Worm (Caenorhabditis elegans): ENCODE measurements around the gene osg-1.
A peak's percentile ranks its signal among the peaks of the same experiment; 100 is the strongest.

The osg-1 gene

ce11 chrIII:5483738-5484315, 3.5 kb upstream of the osg-1 start, which contains the start of the genes R02F2.7 and R02F2.4 (continued):
- TF ChIP-seq Y53F4B.3 (GFP tag; IDR thresholded peaks at IDR 0.05) = no peak
- no peak for TF ChIP-seq T07F8.4 (tag; optimal IDR thresholded peaks at IDR 0.05)
- TF ChIP-seq chd-7 (tag; optimal IDR thresholded peaks at IDR 0.05) = no peak
- no peak for TF ChIP-seq hmg-1.2 (GFP tag; IDR thresholded peaks at IDR 0.05)
- TF ChIP-seq xnd-1 (tag; optimal IDR thresholded peaks at IDR 0.05) = peak; percentile 74
- peak; percentile 82 for TF ChIP-seq F33H1.4 (GFP tag; IDR thresholded peaks at IDR 0.05)
- TF ChIP-seq lsl-1 (GFP tag; optimal IDR thresholded peaks at IDR 0.05) = peak; percentile 92
- TF ChIP-seq F39B2.1 (GFP tag; IDR thresholded peaks at IDR 0.05) = no peak
- TF ChIP-seq mxl-1 (tag; optimal IDR thresholded peaks at IDR 0.05) = no peak
- TF ChIP-seq Y79H2A.3 (GFP tag; conservative IDR thresholded peaks at IDR 0.05) = no peak
- peak; percentile 21 for TF ChIP-seq F49E8.2 (tag; optimal IDR thresholded peaks at IDR 0.05; ENCODE audit: insufficient read depth)
- TF ChIP-seq madf-8 (GFP tag; conservative IDR thresholded peaks at IDR 0.05) = 0 out of 2 replicates have a peak, but pooled peaks have one; percentile 25

ce11 chrIII:5486345-5486744, 1.0 kb upstream of the osg-1 start:
- TF ChIP-seq snpc-1.3 (tag; optimal IDR thresholded peaks at IDR 0.05; ENCODE audit: insufficient read depth) = no peak
- no peak for TF ChIP-seq F57C9.4 (tag; optimal IDR thresholded peaks at IDR 0.05)
- no peak for TF ChIP-seq snpc-1.1 (tag; optimal IDR thresholded peaks at IDR 0.05; ENCODE audit: insufficient read depth)
- TF ChIP-seq attf-3 (GFP tag; conservative IDR thresholded peaks at IDR 0.05) = no peak
- no peak for TF ChIP-seq gei-17 (GFP tag; optimal IDR thresholded peaks at IDR 0.05)
- no peak for TF ChIP-seq rec-8 (tag; optimal IDR thresholded peaks at IDR 0.05)
- no peak for TF ChIP-seq C17E4.6 (GFP tag; IDR thresholded peaks at IDR 0.05)
- TF ChIP-seq nhr-80 (tag; optimal IDR thresholded peaks at IDR 0.05) = no peak
- TF ChIP-seq efl-1 (GFP tag; optimal IDR thresholded peaks at IDR 0.05) = no peak
- no peak for TF ChIP-seq lin-35 (GFP tag; optimal IDR thresholded peaks at IDR 0.05)
- no peak for TF ChIP-seq hsf-1 (GFP tag; IDR thresholded peaks at IDR 0.05)
- TF ChIP-seq bed-1 (GFP tag; IDR thresholded peaks at IDR 0.05) = no peak

DNA sequence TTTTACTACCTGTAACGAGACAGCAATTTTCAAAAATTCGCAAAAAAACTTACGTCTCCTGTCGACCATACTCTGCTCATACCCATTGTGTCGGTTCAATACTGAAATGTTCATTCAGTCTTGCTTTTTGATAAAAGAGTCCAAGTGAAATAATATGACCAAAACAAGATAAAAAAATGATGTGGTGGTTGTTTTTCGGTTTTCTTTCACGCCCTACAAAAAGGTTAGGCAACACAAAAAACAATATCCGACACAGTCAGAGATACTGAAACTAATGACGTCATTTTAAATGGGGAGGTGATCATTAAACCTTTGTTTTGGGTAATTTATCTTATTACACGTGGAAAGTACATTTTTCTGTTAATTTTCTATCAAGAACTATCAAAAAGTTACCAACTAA, 7.8 kb downstream of the osg-1 start, which contains the start of gene R02F2.8:
Gene R02F2.8, minus strand, starts transcription at position 101 of the 400 bp plus-strand sequence.
- no peak for TF ChIP-seq dpl-1 (GFP tag; optimal IDR thresholded peaks at IDR 0.05)
- no peak for TF ChIP-seq attf-6 (GFP tag; IDR thresholded peaks at IDR 0.05)
- no peak for TF ChIP-seq Y79H2A.3 (GFP tag; conservative IDR thresholded peaks at IDR 0.05)
- TF ChIP-seq rec-8 (tag; optimal IDR thresholded peaks at IDR 0.05) = no peak
- TF ChIP-seq Y53F4B.3 (GFP tag; IDR thresholded peaks at IDR 0.05) = no peak
- TF ChIP-seq nfyb-1 (GFP tag; IDR thresholded peaks at IDR 0.05) = no peak
- no peak for TF ChIP-seq lag-1 (GFP tag; IDR thresholded peaks at IDR 0.05)
- TF ChIP-seq dox-1 (GFP tag; IDR thresholded peaks at IDR 0.05) = no peak
- TF ChIP-seq snpc-4 (GFP tag; optimal IDR thresholded peaks at IDR 0.05) = no peak
- no peak for TF ChIP-seq snpc-4 (tag; optimal IDR thresholded peaks at IDR 0.05)
- no peak for TF ChIP-seq him-1 (tag; optimal IDR thresholded peaks at IDR 0.05)
- TF ChIP-seq ceh-91 (GFP tag; IDR thresholded peaks at IDR 0.05) = no peak
- no peak for TF ChIP-seq ztf-6 (GFP tag; IDR thresholded peaks at IDR 0.05)

- TF ChIP-seq F33H1.4 (GFP tag; IDR thresholded peaks at IDR 0.05) = no peak
- no peak for TF ChIP-seq Y95B8A.8 (GFP tag; IDR thresholded peaks at IDR 0.05)
- TF ChIP-seq snpc-1.1 (tag; optimal IDR thresholded peaks at IDR 0.05; ENCODE audit: insufficient read depth) = no peak
- no peak for TF ChIP-seq tbp1 (GFP tag; optimal IDR thresholded peaks at IDR 0.05)
- TF ChIP-seq pha-4 (tag; optimal IDR thresholded peaks at IDR 0.05) = no peak
- no peak for TF ChIP-seq mxl-1 (tag; optimal IDR thresholded peaks at IDR 0.05)
- TF ChIP-seq hmg-1.2 (GFP tag; IDR thresholded peaks at IDR 0.05) = no peak
- TF ChIP-seq zfh-2 (GFP tag; conservative IDR thresholded peaks at IDR 0.05) = no peak
- no peak for TF ChIP-seq rpc-1 (optimal IDR thresholded peaks at IDR 0.05)
- TF ChIP-seq rpc-1 (tag; optimal IDR thresholded peaks at IDR 0.05) = no peak
- TF ChIP-seq lin-35 (GFP tag; optimal IDR thresholded peaks at IDR 0.05) = peak in 1 of 3 experiments; percentile 78
- no peak for TF ChIP-seq nfya-2 (GFP tag; IDR thresholded peaks at IDR 0.05)
- TF ChIP-seq T07F8.4 (tag; optimal IDR thresholded peaks at IDR 0.05) = no peak
- TF ChIP-seq rec-8 (tag; optimal IDR thresholded peaks at IDR 0.05) = no peak
- TF ChIP-seq nhr-90 (tag; optimal IDR thresholded peaks at IDR 0.05) = no peak
- no peak for TF ChIP-seq D2030.7 (GFP tag; IDR thresholded peaks at IDR 0.05)
- no peak for TF ChIP-seq sdz-38 (tag; optimal IDR thresholded peaks at IDR 0.05)
- TF ChIP-seq snpc-1.3 (tag; optimal IDR thresholded peaks at IDR 0.05; ENCODE audit: insufficient read depth) = no peak
Measured at ce11 chrIII:5498973-5499372, 11.6 kb downstream of the osg-1 start, which contains the start of gene R02F2.9. Gene R02F2.9, plus strand, starts transcription at chrIII:5499190.
